Worm (Caenorhabditis elegans): ENCODE measurements around the gene dmsr-1.

- TF ChIP-seq flt-1 (GFP tag; IDR thresholded peaks at IDR 0.05) (no peak), klf-2 (GFP tag; conservative IDR thresholded peaks at IDR 0.05) (no peak)
Observed at ce11 chrV:11421605-11422004, 17.0 kb upstream of the dmsr-1 start, which contains the start of gene des-2.
